Fruit fly (Drosophila melanogaster): ENCODE results near the gene CG14313.
A peak's percentile ranks its signal among the peaks of the same experiment; 100 is the strongest.

The CG14313 gene

dm6 chr3R:18171983-18172967, 19.5 kb downstream of the CG14313 start (continued):
- TF ChIP-seq CG11762 (GFP tag; optimal IDR thresholded peaks at IDR 0.05; ENCODE audit: insufficient read depth) (peak; percentile 70), dac (GFP tag; optimal IDR thresholded peaks at IDR 0.05) (peak; percentile 67), CG6163 (GFP tag; IDR thresholded peaks at IDR 0.05) (peak; percentile 74), CG32006 (GFP tag; optimal IDR thresholded peaks at IDR 0.05) (peak; percentile 95), achi (GFP tag; optimal IDR thresholded peaks at IDR 0.05) (no peak), CG8632 (GFP tag; optimal IDR thresholded peaks at IDR 0.05) (peak; percentile 65), fd59A (GFP tag; optimal IDR thresholded peaks at IDR 0.05) (peak; percentile 59), CG11294 (GFP tag; IDR thresholded peaks at IDR 0.05) (peak; percentile 58), net (GFP tag; optimal IDR thresholded peaks at IDR 0.05) (peak; percentile 81), CG6792 (GFP tag; optimal IDR thresholded peaks at IDR 0.05) (peak; percentile 66), salr (GFP tag; optimal IDR thresholded peaks at IDR 0.05) (peak in 1 of 2 experiments; percentile 87), Eip78C (GFP tag) (peak; percentile 96), Blimp-1 (GFP tag; optimal IDR thresholded peaks at IDR 0.05) (peak; percentile 47), pdm3 (GFP tag; optimal IDR thresholded peaks at IDR 0.05) (peak; percentile 85), Hr4 (GFP tag; optimal IDR thresholded peaks at IDR 0.05) (peak; percentile 92)

DNA sequence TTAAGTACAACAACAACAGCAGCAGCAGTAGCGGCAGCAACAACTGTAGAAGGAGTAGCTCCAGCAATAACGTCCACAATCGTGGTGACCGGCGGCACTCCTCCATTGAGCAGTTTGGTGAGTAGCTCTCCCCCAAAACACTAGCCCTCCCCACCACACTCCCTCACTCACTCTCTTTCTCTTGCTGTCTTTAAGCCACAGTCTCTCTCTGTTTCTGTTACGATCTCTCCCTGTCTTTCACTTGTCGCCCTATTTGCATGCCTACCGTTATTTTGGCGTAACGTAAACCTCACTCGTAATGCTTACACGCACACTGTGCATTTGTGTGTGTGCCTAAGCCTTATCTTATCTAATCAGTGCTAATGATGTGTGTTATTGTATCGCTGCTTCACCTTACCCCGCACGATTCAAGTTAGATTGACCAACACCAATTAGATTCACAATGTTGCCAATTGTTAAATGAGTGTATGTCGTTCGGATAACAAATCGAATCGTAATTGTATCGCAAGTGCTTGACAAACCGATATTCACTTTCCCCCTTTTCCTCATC, 21.7 kb downstream of the CG14313 start:
- TF ChIP-seq vri (GFP tag; optimal IDR thresholded peaks at IDR 0.05) (peak; percentile 51), Eip78C (GFP tag) (peak; percentile 10), CG8119 (GFP tag; IDR thresholded peaks at IDR 0.05) (peak; percentile 21; the same call in 1 of the 3 replicates), Smox (GFP tag; optimal IDR thresholded peaks at IDR 0.05) (no peak), eg (GFP tag; IDR thresholded peaks at IDR 0.05) (peak; percentile 20; the same call in 1 of the 3 replicates), fkh (GFP tag; optimal IDR thresholded peaks at IDR 0.05) (peak; percentile 8), Hr4 (GFP tag; optimal IDR thresholded peaks at IDR 0.05) (no peak), Hr38 (GFP tag; optimal IDR thresholded peaks at IDR 0.05) (no peak), CG32006 (GFP tag; optimal IDR thresholded peaks at IDR 0.05) (no peak), CG15336 (GFP tag; IDR thresholded peaks at IDR 0.05) (peak; percentile 28; the same call in 1 of the 2 replicates)

dm6 chr3R:18168929-18169350, 22.8 kb downstream of the CG14313 start:
- TF ChIP-seq eg (GFP tag; IDR thresholded peaks at IDR 0.05) (no peak), Sox102F (GFP tag; optimal IDR thresholded peaks at IDR 0.05) (peak; percentile 10), CG11902 (GFP tag; optimal IDR thresholded peaks at IDR 0.05) (no peak), CG15336 (GFP tag; IDR thresholded peaks at IDR 0.05) (no peak; the same call in 1 of the 2 replicates), CG3919 (GFP tag; optimal IDR thresholded peaks at IDR 0.05) (peak; percentile 45), Hr38 (GFP tag; optimal IDR thresholded peaks at IDR 0.05) (no peak), CG6808 (GFP tag; optimal IDR thresholded peaks at IDR 0.05) (no peak), CG11294 (GFP tag; IDR thresholded peaks at IDR 0.05) (no peak), net (GFP tag; optimal IDR thresholded peaks at IDR 0.05) (peak; percentile 2), cyc (GFP tag; optimal IDR thresholded peaks at IDR 0.05) (peak; percentile 14), topi (GFP tag; optimal IDR thresholded peaks at IDR 0.05) (peak; percentile 21), vri (GFP tag; optimal IDR thresholded peaks at IDR 0.05) (peak; percentile 15), esn (GFP tag; optimal IDR thresholded peaks at IDR 0.05) (peak; percentile 31), CG6163 (GFP tag; IDR thresholded peaks at IDR 0.05) (0 out of 3 replicates have a peak, but pooled peaks have one; percentile 27), dsx (GFP tag; optimal IDR thresholded peaks at IDR 0.05; ENCODE audit: poor library complexity, severe bottlenecking) (no peak), Sox14 (GFP tag; optimal IDR thresholded peaks at IDR 0.05) (peak; percentile 65), spab (GFP tag; optimal IDR thresholded peaks at IDR 0.05) (no peak), lz (GFP tag; optimal IDR thresholded peaks at IDR 0.05) (peak; percentile 32), CG10669 (GFP tag; optimal IDR thresholded peaks at IDR 0.05) (peak; percentile 32), CG3032 (tag; optimal IDR thresholded peaks at IDR 0.05) (peak; percentile 28), CG6792 (GFP tag; optimal IDR thresholded peaks at IDR 0.05) (peak; percentile 3), svp (GFP tag) (peak; percentile 71), CG34406 (GFP tag; optimal IDR thresholded peaks at IDR 0.05) (peak; percentile 2), OdsH (GFP tag; optimal IDR thresholded peaks at IDR 0.05) (peak; percentile 1), CG32006 (GFP tag; optimal IDR thresholded peaks at IDR 0.05) (peak; percentile 44), CG6854 (GFP tag; optimal IDR thresholded peaks at IDR 0.05) (no peak), dac (GFP tag; optimal IDR thresholded peaks at IDR 0.05) (no peak), Eip78C (GFP tag) (peak; percentile 89), acj6 (GFP tag; optimal IDR thresholded peaks at IDR 0.05) (peak; percentile 26), CG8119 (GFP tag; IDR thresholded peaks at IDR 0.05) (0 out of 3 replicates have a peak, but pooled peaks have one; percentile 42), Eip93F (GFP tag; optimal IDR thresholded peaks at IDR 0.05) (no peak), Sox15 (GFP tag; optimal IDR thresholded peaks at IDR 0.05) (no peak), Smox (GFP tag; optimal IDR thresholded peaks at IDR 0.05) (peak; percentile 34)

All from whole organism, prepupa.